Fruit fly (Drosophila melanogaster): ENCODE results near the gene CG15550.

DNA sequence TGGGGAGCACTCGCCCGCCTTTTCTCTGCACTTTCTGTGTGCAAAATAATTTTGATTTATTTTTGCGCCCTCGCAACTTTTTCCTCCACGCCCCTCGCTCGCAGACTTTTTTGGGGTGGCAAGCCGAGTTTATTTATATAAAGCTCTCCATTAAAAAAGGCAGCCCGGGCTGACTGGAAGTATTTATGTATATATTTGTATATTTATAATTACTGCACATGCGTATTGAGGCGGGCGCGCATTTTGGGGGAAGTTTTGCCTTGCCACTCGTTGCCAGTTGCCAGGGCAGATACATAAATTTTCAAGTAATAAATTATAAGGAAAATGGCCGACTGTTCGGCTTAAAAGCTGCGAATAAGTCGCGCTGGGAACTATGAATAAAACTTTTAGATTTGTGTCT is 8.3 kb downstream of the CG15550 start:
- no peak for TF ChIP-seq ttk (optimal IDR thresholded peaks at IDR 0.05)
- no peak for TF ChIP-seq Sin3A (optimal IDR thresholded peaks at IDR 0.05)
- TF ChIP-seq h (optimal IDR thresholded peaks at IDR 0.05): no peak
- no peak for TF ChIP-seq psq (optimal IDR thresholded peaks at IDR 0.05)
- no peak for TF ChIP-seq Myc (optimal IDR thresholded peaks at IDR 0.05)
